Worm (Caenorhabditis elegans) whole organism, mixed stage, embryonic: ENCODE measurements around the gene C16B8.3.

ENCODE experiments used
- M03D4.4 ChIP-seq: sonication (generic microtip); optimal IDR thresholded peaks from 2 replicates; lab custom pipeline; 2017; ENCODE audit warnings: mild to moderate bottlenecking, missing genetic modification characterization, missing compliant biosample characterization
- bed-3 ChIP-seq: fragments of 200-800 bp; sonication (Bioruptor generic); optimal IDR thresholded peaks from 3 replicates; lab custom pipeline; 2018; ENCODE audit warnings: mild to moderate bottlenecking, missing genetic modification characterization, moderate library complexity, missing compliant biosample characterization
- blmp-1 ChIP-seq: fragments of 150-350 bp; optimal IDR thresholded peaks from 2 replicates; lab custom pipeline; 2014; ENCODE audit warnings: missing biosample characterization, missing genetic modification characterization
- ceh-39 ChIP-seq: fragments of 150-350 bp; optimal IDR thresholded peaks from 2 replicates; lab custom pipeline; 2014; ENCODE audit warnings: missing biosample characterization, missing genetic modification characterization
- ceh-43 ChIP-seq: fragments of 200-800 bp; sonication (Bioruptor generic); optimal IDR thresholded peaks from 2 replicates; lab custom pipeline; 2018; ENCODE audit warnings: mild to moderate bottlenecking, missing genetic modification characterization, moderate library complexity, missing compliant biosample characterization
- ceh-83 ChIP-seq: fragments of 200-800 bp; sonication (Bioruptor generic); optimal IDR thresholded peaks from 2 replicates; lab custom pipeline; 2018; ENCODE audit warnings: mild to moderate bottlenecking, missing genetic modification characterization, missing compliant biosample characterization
- ces-1 ChIP-seq: fragments of 150-350 bp; optimal IDR thresholded peaks from 2 replicates; lab custom pipeline; 2014; ENCODE audit warnings: missing biosample characterization, missing genetic modification reagents, missing genetic modification characterization
- cnd-1 ChIP-seq: fragments of 200-800 bp; sonication (Bioruptor generic); optimal IDR thresholded peaks from 2 replicates; lab custom pipeline; 2018; ENCODE audit warnings: mild to moderate bottlenecking, missing genetic modification characterization, missing compliant biosample characterization
- drap-1 ChIP-seq: fragments of 200-800 bp; sonication (Bioruptor generic); optimal IDR thresholded peaks from 3 replicates; lab custom pipeline; 2018; ENCODE audit warnings: mild to moderate bottlenecking, missing genetic modification characterization, missing compliant biosample characterization
- elt-1 ChIP-seq: sonication (generic microtip); optimal IDR thresholded peaks from 2 replicates; lab custom pipeline; 2017; ENCODE audit warnings: missing genetic modification characterization, mild to moderate bottlenecking, missing compliant biosample characterization, antibody characterized with exemption, moderate library complexity, borderline replicate concordance; ENCODE audit not compliant: insufficient read depth
- elt-3 ChIP-seq: fragments of 150-350 bp; optimal IDR thresholded peaks from 2 replicates; lab custom pipeline; 2014; ENCODE audit warnings: missing biosample characterization, missing genetic modification characterization
- flh-1 ChIP-seq: fragments of 200-800 bp; sonication (Bioruptor generic); optimal IDR thresholded peaks from 2 replicates; lab custom pipeline; 2018; ENCODE audit warnings: mild to moderate bottlenecking, missing genetic modification characterization, moderate library complexity, missing compliant biosample characterization
- ham-2 ChIP-seq: fragments of 200-800 bp; sonication (Bioruptor generic); optimal IDR thresholded peaks from 2 replicates; lab custom pipeline; 2018; ENCODE audit warnings: mild to moderate bottlenecking, missing genetic modification characterization, missing compliant biosample characterization
- hlh-1 ChIP-seq: fragments of 150-350 bp; optimal IDR thresholded peaks from 2 replicates; lab custom pipeline; 2014; ENCODE audit warnings: missing biosample characterization, missing genetic modification reagents, missing genetic modification characterization
- lin-13 ChIP-seq: fragments of 150-350 bp; optimal IDR thresholded peaks from 2 replicates; lab custom pipeline; 2014; ENCODE audit warnings: missing biosample characterization, missing genetic modification characterization
- lin-32 ChIP-seq: fragments of 200-800 bp; sonication (Bioruptor generic); optimal IDR thresholded peaks from 2 replicates; lab custom pipeline; 2018; ENCODE audit warnings: mild to moderate bottlenecking, missing genetic modification characterization, missing compliant biosample characterization
- lsy-2 ChIP-seq: fragments of 150-350 bp; optimal IDR thresholded peaks from 2 replicates; lab custom pipeline; 2014; ENCODE audit warnings: missing biosample characterization, missing genetic modification characterization
- mab-5 ChIP-seq: fragments of 150-350 bp; optimal IDR thresholded peaks from 2 replicates; lab custom pipeline; 2014; ENCODE audit warnings: missing biosample characterization, missing genetic modification characterization
- mep-1 ChIP-seq: fragments of 150-350 bp; optimal IDR thresholded peaks from 2 replicates; lab custom pipeline; 2017; ENCODE audit warnings: missing biosample characterization, missing genetic modification reagents, missing genetic modification characterization, inconsistent platforms
- mls-2 ChIP-seq: sonication (generic microtip); optimal IDR thresholded peaks from 2 replicates; lab custom pipeline; 2016; ENCODE audit warnings: mild to moderate bottlenecking, missing genetic modification characterization, moderate library complexity, missing compliant biosample characterization
- nhr-12 ChIP-seq: fragments of 150-350 bp; optimal IDR thresholded peaks from 2 replicates; lab custom pipeline; 2014; ENCODE audit warnings: missing biosample characterization, missing genetic modification characterization
- nhr-2 ChIP-seq: fragments of 150-350 bp; optimal IDR thresholded peaks from 2 replicates; lab custom pipeline; 2014; ENCODE audit warnings: missing biosample characterization, missing genetic modification characterization
- nhr-237 ChIP-seq: fragments of 150-350 bp; optimal IDR thresholded peaks from 2 replicates; lab custom pipeline; 2014; ENCODE audit warnings: missing biosample characterization, missing genetic modification characterization
- nhr-28 ChIP-seq: fragments of 150-350 bp; optimal IDR thresholded peaks from 2 replicates; lab custom pipeline; 2014; ENCODE audit warnings: missing biosample characterization, missing genetic modification characterization
- nhr-76 ChIP-seq: sonication (generic microtip); optimal IDR thresholded peaks from 2 replicates; lab custom pipeline; 2017; ENCODE audit warnings: missing biosample characterization, missing genetic modification characterization
- pha-4 ChIP-seq: fragments of 150-350 bp; optimal IDR thresholded peaks from 2 replicates; lab custom pipeline; 2018; ENCODE audit warnings: missing biosample characterization, missing genetic modification reagents, missing genetic modification characterization
- sem-2 ChIP-seq: fragments of 200-800 bp; sonication (Bioruptor generic); optimal IDR thresholded peaks from 2 replicates; lab custom pipeline; 2018; ENCODE audit warnings: mild to moderate bottlenecking, missing genetic modification characterization, missing compliant biosample characterization
- snpc-4 ChIP-seq: fragments of 150-350 bp; optimal IDR thresholded peaks from 2 replicates; lab custom pipeline; 2014; ENCODE audit warnings: missing biosample characterization, missing genetic modification characterization
- sptf-1 ChIP-seq: sonication (generic microtip); optimal IDR thresholded peaks from 2 replicates; lab custom pipeline; 2017; ENCODE audit warnings: mild to moderate bottlenecking, missing genetic modification characterization, moderate library complexity, missing compliant biosample characterization
- tbx-8 ChIP-seq: fragments of 200-800 bp; sonication (Bioruptor generic); optimal IDR thresholded peaks from 2 replicates; lab custom pipeline; 2018; ENCODE audit warnings: mild to moderate bottlenecking, missing genetic modification characterization, moderate library complexity, missing compliant biosample characterization
- unc-120 ChIP-seq: sonication (generic microtip); optimal IDR thresholded peaks from 2 replicates; lab custom pipeline; 2017; ENCODE audit warnings: missing genetic modification characterization, missing compliant biosample characterization; ENCODE audit not compliant: poor library complexity, severe bottlenecking
- unc-39 ChIP-seq: fragments of 150-350 bp; optimal IDR thresholded peaks from 2 replicates; lab custom pipeline; 2014; ENCODE audit warnings: missing biosample characterization, missing genetic modification characterization
- unc-62 ChIP-seq: fragments of 150-350 bp; optimal IDR thresholded peaks from 2 replicates; lab custom pipeline; 2014; ENCODE audit warnings: missing biosample characterization, missing genetic modification reagents, missing genetic modification characterization
- zip-8 ChIP-seq: fragments of 150-350 bp; optimal IDR thresholded peaks from 2 replicates; lab custom pipeline; 2014; ENCODE audit warnings: missing biosample characterization, missing genetic modification characterization
- ztf-11 ChIP-seq: fragments of 150-350 bp; optimal IDR thresholded peaks from 2 replicates; lab custom pipeline; 2014; ENCODE audit warnings: missing biosample characterization, missing genetic modification characterization

Gene C16B8.3

DNA sequence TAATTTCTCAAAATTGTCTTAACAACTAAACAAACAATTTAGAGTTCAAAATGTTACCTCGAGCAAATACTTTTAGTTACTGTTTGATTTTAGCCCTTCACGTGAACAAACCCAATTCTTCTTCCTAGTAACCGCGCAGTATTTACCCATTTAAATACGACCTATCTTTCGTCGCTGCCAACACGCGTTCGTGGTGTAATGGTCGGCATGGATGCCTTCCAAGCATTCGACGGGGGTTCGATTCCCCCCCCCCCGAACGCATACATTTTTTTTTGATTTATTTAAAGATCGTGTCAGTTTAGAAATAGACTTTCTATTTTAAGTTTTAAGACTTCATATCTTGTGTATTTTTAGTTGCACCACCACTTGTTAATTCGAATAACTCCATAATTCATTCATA is 26.0 kb upstream of the C16B8.3 start:
- no peak for TF ChIP-seq lin-13 (tag; lab: Kevin White, UChicago)
- TF ChIP-seq ham-2 (GFP tag; lab: Kevin White, UChicago): peak; percentile 9
- TF ChIP-seq lsy-2: no peak
- peak; percentile 54 for TF ChIP-seq ceh-43 (GFP tag; lab: Kevin White, UChicago)
- peak; percentile 41 for TF ChIP-seq cnd-1 (tag; lab: Kevin White, UChicago)
- no peak for TF ChIP-seq blmp-1 (tag; lab: Kevin White, UChicago)
- no peak for TF ChIP-seq mab-5 (tag; lab: Kevin White, UChicago)
- peak; percentile 54 for TF ChIP-seq sem-2 (GFP tag; lab: Kevin White, UChicago)
- TF ChIP-seq nhr-237 (tag; lab: Kevin White, UChicago): no peak
- no peak for TF ChIP-seq unc-39 (tag; lab: Kevin White, UChicago)
- TF ChIP-seq elt-3 (tag; lab: Kevin White, UChicago): no peak
- no peak for TF ChIP-seq ztf-11 (tag; lab: Kevin White, UChicago)
- TF ChIP-seq lin-32 (GFP tag; lab: Kevin White, UChicago): peak; percentile 35
- TF ChIP-seq nhr-76 (tag; lab: Kevin White, UChicago): no peak
- TF ChIP-seq drap-1 (GFP tag; lab: Kevin White, UChicago): peak; percentile 74
- no peak for TF ChIP-seq hlh-1
- TF ChIP-seq mls-2 (tag; lab: Kevin White, UChicago): peak; percentile 69
- no peak for TF ChIP-seq zip-8
- no peak for TF ChIP-seq bed-3 (GFP tag; lab: Kevin White, UChicago)
- TF ChIP-seq elt-1 (tag; lab: Kevin White, UChicago): no peak
- no peak for TF ChIP-seq ceh-39
- TF ChIP-seq nhr-2: no peak
- TF ChIP-seq snpc-4 (tag; lab: Kevin White, UChicago): no peak
- TF ChIP-seq flh-1 (GFP tag; lab: Kevin White, UChicago): peak; percentile 38
- TF ChIP-seq nhr-28 (tag; lab: Kevin White, UChicago): no peak
- no peak for TF ChIP-seq tbx-8 (GFP tag; lab: Kevin White, UChicago)
- no peak for TF ChIP-seq pha-4 (tag; lab: Kevin White, UChicago)
- peak; percentile 75 for TF ChIP-seq ceh-83 (GFP tag; lab: Kevin White, UChicago)
- peak; percentile 71 for TF ChIP-seq sptf-1 (tag; lab: Kevin White, UChicago)
- TF ChIP-seq ces-1 (GFP tag; lab: Kevin White, UChicago): no peak
- no peak for TF ChIP-seq nhr-12 (tag; lab: Kevin White, UChicago)
- TF ChIP-seq M03D4.4 (tag; lab: Kevin White, UChicago): peak; percentile 76
- TF ChIP-seq unc-120 (tag; lab: Kevin White, UChicago): peak; percentile 31
- TF ChIP-seq mep-1 (tag; lab: Kevin White, UChicago): no peak
- no peak for TF ChIP-seq unc-62

DNA sequence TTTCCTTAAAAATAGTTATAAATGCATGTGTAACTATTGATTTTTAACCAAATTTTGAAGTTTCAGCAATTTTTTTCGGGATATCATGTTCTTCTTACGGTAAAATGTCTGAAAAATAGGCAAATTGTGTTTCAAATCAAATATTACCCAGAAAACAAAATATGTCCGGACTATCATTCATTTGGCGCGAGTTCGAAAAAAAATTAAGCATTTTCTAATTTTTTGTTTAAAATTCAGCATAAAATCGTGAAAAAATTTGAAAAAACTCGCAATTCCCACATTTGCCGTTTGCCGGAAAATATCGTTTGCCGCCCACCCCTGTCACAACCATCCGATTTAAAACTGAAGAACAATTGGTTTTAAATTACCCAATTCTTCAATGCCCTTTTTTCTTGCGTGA is 23.2 kb upstream of the C16B8.3 start:
- TF ChIP-seq unc-120 (tag; lab: Kevin White, UChicago): no peak
- no peak for TF ChIP-seq lin-32 (GFP tag; lab: Kevin White, UChicago)
- no peak for TF ChIP-seq pha-4 (tag; lab: Kevin White, UChicago)
- TF ChIP-seq tbx-8 (GFP tag; lab: Kevin White, UChicago): no peak
- TF ChIP-seq lsy-2: no peak
- no peak for TF ChIP-seq ceh-39
- no peak for TF ChIP-seq nhr-2
- no peak for TF ChIP-seq elt-1 (tag; lab: Kevin White, UChicago)
- no peak for TF ChIP-seq M03D4.4 (tag; lab: Kevin White, UChicago)
- TF ChIP-seq ceh-83 (GFP tag; lab: Kevin White, UChicago): no peak
- no peak for TF ChIP-seq flh-1 (GFP tag; lab: Kevin White, UChicago)
- TF ChIP-seq hlh-1: no peak
- TF ChIP-seq zip-8: no peak

DNA sequence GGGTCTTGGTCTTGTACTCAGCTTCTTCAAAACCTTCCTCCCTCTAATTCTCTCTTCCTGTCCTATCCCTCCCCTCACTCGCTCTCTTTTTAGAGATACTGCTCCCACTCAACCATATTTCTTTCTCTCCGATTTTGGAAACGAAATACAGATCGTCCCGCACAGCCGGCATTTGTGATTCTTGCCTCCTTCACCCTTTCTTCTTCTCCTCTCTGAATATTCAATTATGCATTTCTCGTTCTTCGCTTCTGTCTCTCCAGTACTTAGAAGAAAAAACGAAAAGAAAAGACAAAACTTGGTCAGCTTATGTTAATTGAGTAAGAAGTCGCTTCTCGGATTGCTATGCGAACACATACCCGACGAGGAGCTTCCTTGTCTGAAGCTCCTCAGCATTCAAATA is 22.5 kb upstream of the C16B8.3 start:
- TF ChIP-seq unc-62: no peak
- no peak for TF ChIP-seq unc-120 (tag; lab: Kevin White, UChicago)
- peak; percentile 66 for TF ChIP-seq ces-1 (GFP tag; lab: Kevin White, UChicago)

DNA sequence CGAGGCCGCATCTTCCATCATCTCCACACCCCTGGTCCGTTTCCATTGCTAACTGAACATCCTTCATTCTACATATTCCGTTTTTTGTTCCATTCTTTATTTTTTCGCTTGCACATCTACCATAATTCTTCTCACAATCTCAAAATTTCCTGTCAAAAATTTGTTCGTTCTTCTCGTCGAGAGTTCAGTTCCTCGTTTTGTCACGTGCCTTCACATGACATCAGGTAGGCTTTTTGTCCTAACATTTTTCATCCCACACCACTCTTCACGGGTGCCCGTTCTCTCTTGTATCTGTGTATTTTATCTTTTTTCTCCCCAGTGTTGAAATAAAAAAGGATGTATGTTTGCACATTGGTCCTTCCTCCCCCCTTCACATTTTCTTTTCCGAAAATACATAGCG is 22.1 kb upstream of the C16B8.3 start:
- no peak for TF ChIP-seq lin-32 (GFP tag; lab: Kevin White, UChicago)
- TF ChIP-seq ceh-39: no peak
- no peak for TF ChIP-seq ham-2 (GFP tag; lab: Kevin White, UChicago)
- TF ChIP-seq sem-2 (GFP tag; lab: Kevin White, UChicago): no peak
- no peak for TF ChIP-seq hlh-1
- TF ChIP-seq flh-1 (GFP tag; lab: Kevin White, UChicago): no peak
- TF ChIP-seq pha-4 (tag; lab: Kevin White, UChicago): no peak
